Fruit fly (Drosophila melanogaster) whole organism, embryonic: ENCODE data around the gene CG31800.

Experiments
- Aef1 ChIP-seq: fragments of 200-800 bp; sonication (Bioruptor generic); IDR thresholded peaks from 3 replicates; pipeline ENCODE4 v1.3.6; 2022; ENCODE audit warnings: missing biosample characterization, missing genetic modification characterization
- B-H2 ChIP-seq: fragments of 200-800 bp; sonication (Bioruptor generic); optimal IDR thresholded peaks from 2 replicates; lab custom pipeline; 2018; ENCODE audit warnings: missing biosample characterization, mild to moderate bottlenecking, missing genetic modification characterization
- Bteb2 ChIP-seq: fragments of 200-800 bp; sonication (Bioruptor generic); optimal IDR thresholded peaks from 2 replicates; lab custom pipeline; 2016; ENCODE audit warnings: missing biosample characterization, missing genetic modification characterization
- CG11085 ChIP-seq: fragments of 200-800 bp; sonication (Bioruptor generic); IDR thresholded peaks from 2 replicates; pipeline ENCODE4 v1.3.6; 2022; ENCODE audit warnings: missing biosample characterization, missing genetic modification characterization
- CG11723 ChIP-seq: fragments of 200-800 bp; sonication (Bioruptor generic); optimal IDR thresholded peaks from 2 replicates; lab custom pipeline; 2017; ENCODE audit warnings: missing biosample characterization, mild to moderate bottlenecking, missing genetic modification characterization
- CG12219 ChIP-seq: fragments of 200-800 bp; sonication (Bioruptor generic); optimal IDR thresholded peaks from 3 replicates; lab custom pipeline; 2018; ENCODE audit warnings: missing biosample characterization, mild to moderate bottlenecking, missing genetic modification characterization
- CG13287 ChIP-seq: fragments of 200-800 bp; sonication (Bioruptor generic); IDR thresholded peaks from 2 replicates; pipeline ENCODE4 v1.3.6; 2022; ENCODE audit warnings: missing biosample characterization, missing genetic modification characterization; ENCODE audit not compliant: partially characterized antibody
- CG13624 ChIP-seq: fragments of 200-800 bp; sonication (Bioruptor generic); optimal IDR thresholded peaks from 2 replicates; lab custom pipeline; 2016; ENCODE audit warnings: missing biosample characterization, missing genetic modification characterization
- CG1603 ChIP-seq: fragments of 200-800 bp; sonication (Bioruptor generic); optimal IDR thresholded peaks from 2 replicates; lab custom pipeline; 2019; ENCODE audit warnings: missing biosample characterization, mild to moderate bottlenecking, missing genetic modification characterization, moderate library complexity
- CG17612 ChIP-seq: fragments of 200-800 bp; sonication (Bioruptor generic); IDR thresholded peaks from 2 replicates; pipeline ENCODE4 v1.3.6; 2022; ENCODE audit warnings: missing biosample characterization, missing genetic modification characterization
- CG18262 ChIP-seq: fragments of 200-800 bp; optimal IDR thresholded peaks from 3 replicates; lab custom pipeline; 2019; ENCODE audit warnings: missing biosample characterization, mild to moderate bottlenecking, missing genetic modification characterization, moderate library complexity
- CG32532 ChIP-seq: fragments of 200-800 bp; sonication (Bioruptor generic); IDR thresholded peaks from 2 replicates; pipeline ENCODE4 v1.3.6; 2022; ENCODE audit warnings: missing biosample characterization, missing genetic modification characterization
- CG3847 ChIP-seq: fragments of 200-800 bp; sonication (Bioruptor generic); IDR thresholded peaks from 2 replicates; pipeline ENCODE4 v1.3.6; 2022; ENCODE audit warnings: missing biosample characterization, missing genetic modification characterization
- CG4854 ChIP-seq: fragments of 200-800 bp; sonication (Bioruptor generic); optimal IDR thresholded peaks from 2 replicates; lab custom pipeline; 2016; ENCODE audit warnings: missing biosample characterization, missing genetic modification characterization, inconsistent platforms
- CG5953 ChIP-seq: fragments of 200-800 bp; sonication (Bioruptor generic); IDR thresholded peaks from 2 replicates; pipeline ENCODE4 v1.3.6; 2022; ENCODE audit warnings: missing biosample characterization, missing genetic modification characterization
- CG7839 ChIP-seq: fragments of 200-800 bp; sonication (Bioruptor generic); optimal IDR thresholded peaks from 3 replicates; lab custom pipeline; 2018; ENCODE audit warnings: missing biosample characterization, mild to moderate bottlenecking, missing genetic modification characterization, moderate library complexity
- CG8281 ChIP-seq: fragments of 200-800 bp; sonication (Bioruptor generic); optimal IDR thresholded peaks from 2 replicates; lab custom pipeline; 2018; ENCODE audit warnings: missing biosample characterization, mild to moderate bottlenecking, missing genetic modification characterization, moderate library complexity
- CG9797 ChIP-seq: fragments of 200-800 bp; sonication (Bioruptor generic); optimal IDR thresholded peaks from 3 replicates; lab custom pipeline; 2018; ENCODE audit warnings: missing biosample characterization, mild to moderate bottlenecking, missing genetic modification characterization
- CHES-1-like ChIP-seq: fragments of 200-800 bp; sonication (Bioruptor generic); optimal IDR thresholded peaks from 2 replicates; lab custom pipeline; 2016; ENCODE audit warnings: missing biosample characterization, missing genetic modification characterization
- Dip2 ChIP-seq: fragments of 200-800 bp; sonication (Bioruptor generic); IDR thresholded peaks from 2 replicates; pipeline ENCODE4 v1.3.6; 2022; ENCODE audit warnings: missing biosample characterization, missing genetic modification characterization
- Hr51 ChIP-seq, 2 experiments: fragments of 200-800 bp; sonication (Bioruptor generic); optimal IDR thresholded peaks; 2 replicates in 1 of 2; 3 replicates in 1 of 2; lab custom pipeline; 2016 to 2018; ENCODE audit warnings: missing biosample characterization in 2 of 2, missing genetic modification characterization in 2 of 2, mild to moderate bottlenecking in 1 of 2, moderate library complexity in 1 of 2
- NC2α ChIP-seq: fragments of 200-800 bp; sonication (Bioruptor generic); optimal IDR thresholded peaks from 2 replicates; lab custom pipeline; 2016; ENCODE audit warnings: missing biosample characterization, missing genetic modification characterization
- Nf-YA ChIP-seq: fragments of 200-800 bp; sonication (Bioruptor generic); IDR thresholded peaks from 2 replicates; pipeline ENCODE4 v1.3.6; 2022; ENCODE audit warnings: missing biosample characterization, missing genetic modification characterization
- Trl ChIP-seq, 3 experiments: fragments of >200 bp in 2 of 3; fragments of 200-800 bp in 1 of 3; sonication (Bioruptor generic) in 1 of 3; optimal IDR thresholded peaks; 2 replicates in 1 of 3; 3 replicates in 2 of 3; lab custom pipeline; 2016 to 2017; ENCODE audit warnings: missing biosample characterization in 1 of 3, missing genetic modification characterization in 1 of 3
- ap ChIP-seq: fragments of 200-800 bp; sonication (Bioruptor generic); IDR thresholded peaks from 2 replicates; pipeline ENCODE4 v1.3.6; 2022; ENCODE audit warnings: missing biosample characterization, missing genetic modification characterization
- bsh ChIP-seq, 2 experiments: fragments of 200-800 bp; sonication (Bioruptor generic); optimal IDR thresholded peaks; 2 replicates each; lab custom pipeline; 2017 to 2018; ENCODE audit warnings: mild to moderate bottlenecking in 2 of 2, missing biosample characterization in 2 of 2, missing genetic modification characterization in 2 of 2, moderate library complexity in 1 of 2
- dan ChIP-seq: fragments of 200-800 bp; sonication (Bioruptor generic); IDR thresholded peaks from 2 replicates; pipeline ENCODE4 v1.3.6; 2022; ENCODE audit warnings: missing biosample characterization, missing genetic modification characterization
- ftz-f1 ChIP-seq: fragments of 200-800 bp; sonication (Bioruptor generic); optimal IDR thresholded peaks from 2 replicates; lab custom pipeline; 2016; ENCODE audit warnings: missing biosample characterization, missing genetic modification characterization
- fu2 ChIP-seq: fragments of 200-800 bp; sonication (Bioruptor generic); optimal IDR thresholded peaks from 2 replicates; lab custom pipeline; 2016; ENCODE audit warnings: missing biosample characterization, missing genetic modification characterization
- gsb ChIP-seq: fragments of 200-800 bp; sonication (Bioruptor generic); IDR thresholded peaks from 2 replicates; pipeline ENCODE4 v1.3.6; 2022; ENCODE audit warnings: missing biosample characterization, missing genetic modification characterization
- gt ChIP-seq: fragments of 200-800 bp; sonication (Bioruptor generic); IDR thresholded peaks from 2 replicates; pipeline ENCODE4 v1.3.6; 2022; ENCODE audit warnings: missing biosample characterization, missing genetic modification characterization
- her ChIP-seq: fragments of 200-800 bp; sonication (Bioruptor generic); optimal IDR thresholded peaks from 2 replicates; lab custom pipeline; 2016; ENCODE audit warnings: missing biosample characterization, missing genetic modification characterization
- insv ChIP-seq, 2 experiments: fragments of 200-800 bp; sonication (Bioruptor generic); optimal IDR thresholded peaks; 3 replicates each; lab custom pipeline; 2016 to 2018; ENCODE audit warnings: missing biosample characterization in 2 of 2, missing genetic modification characterization in 2 of 2
- inv ChIP-seq: fragments of 200-800 bp; sonication (Bioruptor generic); IDR thresholded peaks from 2 replicates; pipeline ENCODE4 v1.3.6; 2022; ENCODE audit warnings: missing biosample characterization, missing genetic modification characterization; ENCODE audit not compliant: partially characterized antibody
- knrl ChIP-seq: fragments of 200-800 bp; sonication (Bioruptor generic); IDR thresholded peaks from 3 replicates; pipeline ENCODE4 v1.3.6; 2022; ENCODE audit warnings: missing biosample characterization, missing genetic modification characterization; ENCODE audit not compliant: partially characterized antibody
- onecut ChIP-seq: fragments of 200-800 bp; sonication (Bioruptor generic); IDR thresholded peaks from 2 replicates; pipeline ENCODE4 v1.3.6; 2022; ENCODE audit warnings: missing biosample characterization, missing genetic modification characterization
- org-1 ChIP-seq: fragments of 200-800 bp; sonication (Bioruptor generic); optimal IDR thresholded peaks from 2 replicates; lab custom pipeline; 2017; ENCODE audit warnings: missing biosample characterization, missing genetic modification characterization
- pnt ChIP-seq: fragments of 200-800 bp; sonication (Bioruptor generic); optimal IDR thresholded peaks from 3 replicates; lab custom pipeline; 2016; ENCODE audit warnings: missing biosample characterization, missing genetic modification characterization
- prd ChIP-seq, 3 experiments: fragments of >200 bp in 2 of 3; fragments of 200-800 bp in 1 of 3; sonication (Bioruptor generic) in 1 of 3; optimal IDR thresholded peaks in 2 of 3; IDR thresholded peaks in 1 of 3; 2 replicates in 2 of 3; 3 replicates in 1 of 3; pipeline versions ENCODE4 v1.3.6 to Lab custom; 2017 to 2022; ENCODE audit warnings: missing biosample characterization in 1 of 3, missing genetic modification characterization in 1 of 3
- seq ChIP-seq: fragments of 200-800 bp; sonication (Bioruptor generic); IDR thresholded peaks from 2 replicates; pipeline ENCODE4 v1.3.6; 2022; ENCODE audit warnings: missing biosample characterization, missing genetic modification characterization
- sr ChIP-seq: fragments of 200-800 bp; sonication (Bioruptor generic); IDR thresholded peaks from 3 replicates; pipeline ENCODE4 v1.3.6; 2022; ENCODE audit warnings: missing biosample characterization, missing genetic modification characterization
- stwl ChIP-seq: fragments of 200-800 bp; sonication (Bioruptor generic); optimal IDR thresholded peaks from 3 replicates; lab custom pipeline; 2018; ENCODE audit warnings: missing biosample characterization, mild to moderate bottlenecking, missing genetic modification characterization, moderate library complexity
- tgo ChIP-seq: fragments of 200-800 bp; sonication (Bioruptor generic); IDR thresholded peaks from 3 replicates; pipeline ENCODE4 v1.3.6; 2022; ENCODE audit warnings: missing biosample characterization, missing genetic modification characterization
- tin ChIP-seq: fragments of 200-800 bp; sonication (Bioruptor generic); optimal IDR thresholded peaks from 3 replicates; lab custom pipeline; 2016; ENCODE audit warnings: missing biosample characterization, missing genetic modification characterization
- tll ChIP-seq, 2 experiments: fragments of 200-800 bp in 1 of 2; fragments of >200 bp in 1 of 2; sonication (Bioruptor generic) in 1 of 2; optimal IDR thresholded peaks; 2 replicates each; lab custom pipeline; 2017 to 2019; ENCODE audit warnings: missing biosample characterization in 2 of 2, missing genetic modification characterization in 2 of 2, mild to moderate bottlenecking in 1 of 2, moderate library complexity in 1 of 2
- toy ChIP-seq: fragments of 200-800 bp; sonication (Bioruptor generic); IDR thresholded peaks from 2 replicates; pipeline ENCODE4 v1.3.6; 2022; ENCODE audit warnings: missing biosample characterization, missing genetic modification characterization
- tup ChIP-seq: fragments of 200-800 bp; sonication (Bioruptor generic); optimal IDR thresholded peaks from 2 replicates; lab custom pipeline; 2016; ENCODE audit warnings: missing biosample characterization, mild to moderate bottlenecking, missing genetic modification characterization, moderate library complexity
- vfl ChIP-seq: fragments of 200-800 bp; sonication (Bioruptor generic); optimal IDR thresholded peaks from 2 replicates; lab custom pipeline; 2016; ENCODE audit warnings: missing biosample characterization, missing genetic modification characterization
- zen ChIP-seq: fragments of 200-800 bp; sonication (Bioruptor generic); optimal IDR thresholded peaks from 3 replicates; lab custom pipeline; 2018; ENCODE audit warnings: missing biosample characterization, mild to moderate bottlenecking, missing genetic modification characterization, moderate library complexity

Gene CG31800

dm6 chr2L:19045111-19045560 is 10.8 kb upstream of the CG31800 start, which contains the start of the genes Ttc19 and Acn (continued):
- peak; percentile 86 for TF ChIP-seq tgo (GFP tag; lab: Robert Waterston, UW)
- peak; percentile 90 for TF ChIP-seq Bteb2 (GFP tag; lab: Kevin White, UChicago)
- TF ChIP-seq Hr51 (GFP tag; optimal IDR thresholded peaks at IDR 0.05; lab: Kevin White, UChicago) = peak; percentile 80 to 91
- peak; percentile 93 for TF ChIP-seq CHES-1-like (GFP tag; lab: Kevin White, UChicago)
- peak; percentile 85 for TF ChIP-seq CG3847 (GFP tag; lab: Robert Waterston, UW)
- TF ChIP-seq her (GFP tag; lab: Kevin White, UChicago) = peak; percentile 83
- TF ChIP-seq CG13624 = peak; percentile 92
- peak; percentile 86 for TF ChIP-seq CG1603 (tag; lab: Kevin White, UChicago)
- TF ChIP-seq CG11085 (GFP tag; lab: Robert Waterston, UW) = peak; percentile 65
- peak; percentile 78 for TF ChIP-seq CG7839 (tag; lab: Kevin White, UChicago)
- peak in 1 of 2 experiments; percentile 66 for TF ChIP-seq insv (GFP tag; optimal IDR thresholded peaks at IDR 0.05; lab: Kevin White, UChicago)
- peak; percentile 71 for TF ChIP-seq tup (GFP tag; lab: Kevin White, UChicago)
- peak; percentile 82 for TF ChIP-seq CG18262 (tag; lab: Kevin White, UChicago)
- peak; percentile 59 for TF ChIP-seq CG12219 (GFP tag; lab: Kevin White, UChicago)
- TF ChIP-seq dan = no peak
- TF ChIP-seq onecut (GFP tag; lab: Robert Waterston, UW) = peak; percentile 72
- TF ChIP-seq tin (GFP tag; lab: Kevin White, UChicago) = peak; percentile 88
- TF ChIP-seq fu2 (GFP tag; lab: Kevin White, UChicago) = peak; percentile 90
- TF ChIP-seq ap (GFP tag; lab: Robert Waterston, UW) = peak; percentile 68
- peak; percentile 92 for TF ChIP-seq vfl
- TF ChIP-seq pnt (GFP tag; lab: Kevin White, UChicago) = peak; percentile 81
- peak; percentile 78 for TF ChIP-seq CG4854 (GFP tag; lab: Kevin White, UChicago)
- TF ChIP-seq tll (GFP tag; optimal IDR thresholded peaks at IDR 0.05; lab: Kevin White, UChicago) = no peak
- TF ChIP-seq CG9797 = peak; percentile 39
- peak; percentile 82 for TF ChIP-seq stwl
- peak; percentile 96 for TF ChIP-seq knrl (GFP tag; lab: Robert Waterston, UW)
- peak; percentile 34; the same call in 1 of the 2 replicates for TF ChIP-seq CG17612 (GFP tag; lab: Robert Waterston, UW)
- TF ChIP-seq ftz-f1 (GFP tag; lab: Kevin White, UChicago) = peak; percentile 40
- peak; percentile 62 for TF ChIP-seq Nf-YA (GFP tag; lab: Robert Waterston, UW)
- peak; percentile 44; the same call in 1 of the 2 replicates for TF ChIP-seq gsb (GFP tag; lab: Robert Waterston, UW)
- TF ChIP-seq NC2α (GFP tag; lab: Kevin White, UChicago) = peak; percentile 76
- TF ChIP-seq CG32532 (GFP tag; lab: Robert Waterston, UW) = peak; percentile 87
- TF ChIP-seq toy (GFP tag; lab: Robert Waterston, UW) = no peak
- 0 out of 2 replicates have a peak, but pooled peaks have one; percentile 40 for TF ChIP-seq gt (GFP tag; lab: Robert Waterston, UW)
- TF ChIP-seq bsh (GFP tag; optimal IDR thresholded peaks at IDR 0.05; lab: Kevin White, UChicago) = peak; percentile 7 to 80
- TF ChIP-seq sr = 0 out of 3 replicates have a peak, but pooled peaks have one; percentile 17
- TF ChIP-seq zen (tag; lab: Kevin White, UChicago) = peak; percentile 83
- TF ChIP-seq Trl (optimal IDR thresholded peaks at IDR 0.05; lab: Kevin White, UChicago) = no peak
- TF ChIP-seq Trl (GFP tag; optimal IDR thresholded peaks at IDR 0.05; lab: Kevin White, UChicago) = peak; percentile 92
- TF ChIP-seq org-1 = no peak
- TF ChIP-seq prd (optimal IDR thresholded peaks at IDR 0.05; lab: Kevin White, UChicago) = no peak
- TF ChIP-seq prd (GFP tag; IDR thresholded peaks at IDR 0.05; lab: Robert Waterston, UW) = peak; percentile 89
- TF ChIP-seq CG5953 (GFP tag; lab: Robert Waterston, UW) = 0 out of 2 replicates have a peak, but pooled peaks have one; percentile 25
- peak; percentile 87 for TF ChIP-seq B-H2 (GFP tag; lab: Kevin White, UChicago)
- TF ChIP-seq Aef1 = peak; percentile 85
- peak; percentile 73 for TF ChIP-seq seq
- peak; percentile 93 for TF ChIP-seq inv
- TF ChIP-seq CG11723 (GFP tag; lab: Kevin White, UChicago) = peak; percentile 43
- no peak for TF ChIP-seq Dip2 (GFP tag; lab: Robert Waterston, UW)
- peak; percentile 98 for TF ChIP-seq CG8281 (tag; lab: Kevin White, UChicago)
- peak; percentile 95 for TF ChIP-seq CG13287
